Fruit fly (Drosophila melanogaster) whole organism, prepupa: ENCODE data around the gene RabX6.

ENCODE experiments used
- CG3032 ChIP-seq: fragments of 200-800 bp; optimal IDR thresholded peaks from 2 replicates; lab custom pipeline; 2019; ENCODE audit warnings: missing biosample characterization, mild to moderate bottlenecking, missing genetic modification characterization, moderate library complexity
- CG9139 ChIP-seq: fragments of 200-800 bp; sonication (Bioruptor generic); optimal IDR thresholded peaks from 3 replicates; lab custom pipeline; 2017; ENCODE audit warnings: missing biosample characterization, mild to moderate bottlenecking, missing genetic modification characterization
- Ets21C ChIP-seq: fragments of 200-800 bp; sonication (Bioruptor generic); optimal IDR thresholded peaks from 3 replicates; lab custom pipeline; 2016; ENCODE audit warnings: missing biosample characterization, missing genetic modification characterization
- Gug ChIP-seq: fragments of 200-800 bp; sonication (Bioruptor generic); IDR thresholded peaks from 2 replicates; pipeline ENCODE4 v1.3.6; 2022; ENCODE audit warnings: missing biosample characterization, missing genetic modification characterization
- Lpt ChIP-seq: fragments of 200-800 bp; sonication (Bioruptor generic); optimal IDR thresholded peaks from 3 replicates; lab custom pipeline; 2016; ENCODE audit warnings: missing biosample characterization, missing genetic modification characterization
- achi ChIP-seq: fragments of 200-800 bp; sonication (Bioruptor generic); optimal IDR thresholded peaks from 3 replicates; lab custom pipeline; 2016; ENCODE audit warnings: missing biosample characterization, missing genetic modification characterization

DNA sequence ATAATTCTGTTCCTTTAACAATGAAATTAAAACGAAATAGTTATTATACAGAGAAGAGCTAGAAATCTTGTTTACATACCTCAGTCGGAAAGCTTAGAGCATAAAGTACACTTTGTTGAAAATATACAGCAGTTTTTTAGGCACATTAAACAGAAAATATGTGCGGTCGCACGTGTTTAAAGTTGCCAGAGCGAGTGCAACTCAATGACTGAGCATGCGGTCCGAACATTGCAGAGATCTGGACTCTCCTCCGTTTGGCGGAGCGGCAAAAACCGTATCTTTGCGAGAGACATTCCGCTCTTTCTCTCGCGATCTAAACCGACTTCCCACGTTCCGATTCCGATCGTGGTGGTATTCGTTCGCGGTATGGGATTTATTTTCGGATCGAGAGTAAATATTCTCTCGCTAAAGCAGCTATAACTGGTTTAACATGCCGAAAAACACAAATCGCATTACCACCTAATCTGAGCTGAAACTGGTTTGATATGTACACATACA is 17.7 kb downstream of the RabX6 start, which contains the start of gene CG13895:
- TF ChIP-seq Ets21C: no peak
- no peak for TF ChIP-seq achi (GFP tag; lab: Kevin White, UChicago)
- no peak for TF ChIP-seq Lpt (GFP tag; lab: Kevin White, UChicago)
- no peak for TF ChIP-seq CG9139 (GFP tag; lab: Kevin White, UChicago)
- no peak for TF ChIP-seq CG3032 (tag; lab: Kevin White, UChicago)
- TF ChIP-seq Gug: no peak
